Worm (Caenorhabditis elegans) whole organism, L1 larva: ENCODE measurements around the gene qdpr-1.

ENCODE experiments used
- alr-1 ChIP-seq: fragments of 200-800 bp; sonication (Bioruptor generic); optimal IDR thresholded peaks from 2 replicates; lab custom pipeline; 2018; ENCODE audit warnings: borderline replicate concordance, mild to moderate bottlenecking, missing genetic modification characterization, missing compliant biosample characterization
- ama-1 ChIP-seq: fragments of 150-350 bp; optimal IDR thresholded peaks from 2 replicates; lab custom pipeline; 2014
- blmp-1 ChIP-seq: fragments of 150-350 bp; optimal IDR thresholded peaks from 2 replicates; lab custom pipeline; 2014; ENCODE audit warnings: missing biosample characterization, missing genetic modification characterization
- ceh-82 ChIP-seq, 3 experiments: fragments of 150-350 bp in 1 of 3; sonication (generic microtip) in 2 of 3; optimal IDR thresholded peaks; 2 replicates each; lab custom pipeline; 2014 to 2017; ENCODE audit warnings: missing biosample characterization in 3 of 3, missing genetic modification characterization in 3 of 3
- elt-3 ChIP-seq, 6 experiments: fragments of 150-350 bp in 1 of 6; sonication (generic microtip); optimal IDR thresholded peaks; 2 replicates each; lab custom pipeline; 2017 to 2018; ENCODE audit warnings: missing biosample characterization in 6 of 6, missing genetic modification characterization in 6 of 6, inconsistent platforms in 1 of 6
- fos-1 ChIP-seq: fragments of 150-350 bp; optimal IDR thresholded peaks from 2 replicates; lab custom pipeline; 2014; ENCODE audit warnings: missing biosample characterization, missing genetic modification characterization
- nhr-12 ChIP-seq: sonication (generic microtip); optimal IDR thresholded peaks from 2 replicates; lab custom pipeline; 2017; ENCODE audit warnings: missing biosample characterization, missing genetic modification characterization
- pag-3 ChIP-seq: sonication (generic microtip); optimal IDR thresholded peaks from 2 replicates; lab custom pipeline; 2017; ENCODE audit warnings: missing genetic modification characterization, mild to moderate bottlenecking, missing compliant biosample characterization, antibody characterized with exemption, borderline replicate concordance; ENCODE audit not compliant: insufficient read depth
- unc-130 ChIP-seq: fragments of 150-350 bp; optimal IDR thresholded peaks from 2 replicates; lab custom pipeline; 2017; ENCODE audit warnings: missing biosample characterization, missing genetic modification characterization, inconsistent platforms
- unc-62 ChIP-seq: fragments of 150-350 bp; optimal IDR thresholded peaks from 2 replicates; lab custom pipeline; 2014; ENCODE audit warnings: missing biosample characterization, missing genetic modification reagents, missing genetic modification characterization

DNA sequence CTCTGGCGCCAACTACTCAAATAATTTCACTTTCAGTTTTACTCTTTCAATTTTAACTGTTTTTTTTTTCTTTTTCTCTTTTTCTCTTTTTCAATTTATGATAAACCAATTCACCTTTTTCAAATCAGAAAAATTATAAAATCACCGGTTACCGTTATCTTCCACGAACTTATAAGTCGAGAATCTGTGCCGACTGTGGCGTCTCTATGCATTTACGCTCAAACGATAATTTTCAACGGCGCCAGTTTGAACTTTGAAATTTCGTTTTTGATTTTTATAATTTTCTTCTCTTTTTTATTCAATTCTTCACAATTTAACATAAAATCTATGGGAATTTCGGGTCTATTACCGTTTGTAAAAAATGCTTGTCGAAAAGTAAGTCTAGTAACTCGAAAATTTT lies 29.7 kb downstream of the qdpr-1 start, which contains the start of gene exo-1:
- TF ChIP-seq unc-130 (tag; lab: Kevin White, UChicago) (peak; percentile 77), ceh-82 (tag; optimal IDR thresholded peaks at IDR 0.05; lab: Kevin White, UChicago) (peak in 1 of 3 experiments; percentile 37), unc-62 (GFP tag; lab: Kevin White, UChicago) (no peak), elt-3 (tag; optimal IDR thresholded peaks at IDR 0.05; lab: Kevin White, UChicago) (peak in 3 of 6 experiments; percentile 40 to 89 (median 45)), blmp-1 (tag; lab: Kevin White, UChicago) (peak; percentile 82), fos-1 (tag; lab: Kevin White, UChicago) (peak; percentile 2), pag-3 (no peak), ama-1 (lab: Kevin White, UChicago) (no peak), alr-1 (no peak), nhr-12 (no peak)
